Fruit fly (Drosophila melanogaster) whole organism, prepupa: ENCODE results near the gene Rhau.

ENCODE experiments used
- CG11762 ChIP-seq: fragments of 200-800 bp; sonication (Bioruptor generic); optimal IDR thresholded peaks from 3 replicates; lab custom pipeline; 2016; ENCODE audit warnings: missing biosample characterization, missing genetic modification characterization; ENCODE audit not compliant: insufficient read depth
- CG15336 ChIP-seq: fragments of 200-800 bp; sonication (Bioruptor generic); IDR thresholded peaks from 2 replicates; pipeline ENCODE4 v1.3.6; 2022; ENCODE audit warnings: missing biosample characterization, missing genetic modification characterization
- CG16779 ChIP-seq: fragments of 200-800 bp; sonication (Bioruptor generic); optimal IDR thresholded peaks from 3 replicates; lab custom pipeline; 2017; ENCODE audit warnings: missing biosample characterization, mild to moderate bottlenecking, missing genetic modification characterization
- CG32006 ChIP-seq: fragments of 200-800 bp; sonication (Bioruptor generic); optimal IDR thresholded peaks from 3 replicates; lab custom pipeline; 2017; ENCODE audit warnings: missing biosample characterization, mild to moderate bottlenecking, missing genetic modification characterization
- CG6276 ChIP-seq: fragments of 200-800 bp; sonication (Bioruptor generic); optimal IDR thresholded peaks from 2 replicates; lab custom pipeline; 2017; ENCODE audit warnings: missing biosample characterization, mild to moderate bottlenecking, missing genetic modification characterization
- CG8119 ChIP-seq: fragments of 200-800 bp; sonication (Bioruptor generic); IDR thresholded peaks from 3 replicates; pipeline ENCODE4 v1.3.6; 2022; ENCODE audit warnings: missing biosample characterization, missing genetic modification characterization
- Hr39 ChIP-seq: fragments of 200-800 bp; sonication (Bioruptor generic); optimal IDR thresholded peaks from 2 replicates; lab custom pipeline; 2016; ENCODE audit warnings: missing biosample characterization, missing genetic modification characterization
- Hr4 ChIP-seq: fragments of 200-800 bp; sonication (Bioruptor generic); optimal IDR thresholded peaks from 3 replicates; lab custom pipeline; 2016; ENCODE audit warnings: missing biosample characterization, missing genetic modification characterization
- eg ChIP-seq: fragments of 200-800 bp; sonication (Bioruptor generic); IDR thresholded peaks from 3 replicates; pipeline ENCODE4 v1.3.6; 2022; ENCODE audit warnings: missing biosample characterization, missing genetic modification characterization
- esn ChIP-seq: fragments of 200-800 bp; sonication (Bioruptor generic); optimal IDR thresholded peaks from 2 replicates; lab custom pipeline; 2016; ENCODE audit warnings: missing biosample characterization, mild to moderate bottlenecking, missing genetic modification characterization, moderate library complexity

- TF ChIP-seq esn (GFP tag; lab: Kevin White, UChicago) (no peak), Hr4 (GFP tag; lab: Kevin White, UChicago) (no peak), eg (GFP tag; lab: Robert Waterston, UW) (no peak), CG11762 (GFP tag; lab: Kevin White, UChicago) (no peak), CG6276 (GFP tag; lab: Kevin White, UChicago) (no peak), Hr39 (GFP tag; lab: Kevin White, UChicago) (no peak), CG16779 (tag; lab: Kevin White, UChicago) (no peak), CG8119 (GFP tag; lab: Robert Waterston, UW) (no peak), CG32006 (GFP tag; lab: Kevin White, UChicago) (no peak), CG15336 (no peak)
Observed at dm6 chr2L:20783908-20784307, 26.1 kb upstream of the Rhau start.
